Fruit fly (Drosophila melanogaster) whole organism, embryonic: ENCODE data around the gene Mco1.
A peak's percentile ranks its signal among the peaks of the same experiment; 100 is the strongest.

Experiments used
- Bgb ChIP-seq: fragments of 200-800 bp; sonication (Bioruptor generic); IDR thresholded peaks from 2 replicates; pipeline ENCODE4 v1.3.6; 2022; ENCODE audit warnings: missing biosample characterization, missing genetic modification characterization; ENCODE audit not compliant: partially characterized antibody
- CG10979 ChIP-seq: fragments of 200-800 bp; sonication (Bioruptor generic); optimal IDR thresholded peaks from 2 replicates; lab custom pipeline; 2018; ENCODE audit warnings: missing biosample characterization, mild to moderate bottlenecking, missing genetic modification characterization, moderate library complexity
- CG11085 ChIP-seq: fragments of 200-800 bp; sonication (Bioruptor generic); IDR thresholded peaks from 2 replicates; pipeline ENCODE4 v1.3.6; 2022; ENCODE audit warnings: missing biosample characterization, missing genetic modification characterization
- CG11093 ChIP-seq: fragments of 200-800 bp; sonication (Bioruptor generic); IDR thresholded peaks from 3 replicates; pipeline ENCODE4 v1.3.6; 2022; ENCODE audit warnings: missing biosample characterization, missing genetic modification characterization
- CG12744 ChIP-seq: fragments of 200-800 bp; sonication (Bioruptor generic); optimal IDR thresholded peaks from 2 replicates; lab custom pipeline; 2016; ENCODE audit warnings: missing biosample characterization, missing genetic modification characterization
- CG12942 ChIP-seq: fragments of 200-800 bp; sonication (Bioruptor generic); optimal IDR thresholded peaks from 3 replicates; lab custom pipeline; 2016; ENCODE audit warnings: missing biosample characterization, missing genetic modification characterization
- CG15073 ChIP-seq: fragments of 200-800 bp; sonication (Bioruptor generic); optimal IDR thresholded peaks from 2 replicates; lab custom pipeline; 2016; ENCODE audit warnings: missing biosample characterization, missing genetic modification characterization
- CG15696 ChIP-seq: fragments of 200-800 bp; sonication (Bioruptor generic); optimal IDR thresholded peaks from 2 replicates; lab custom pipeline; 2019; ENCODE audit warnings: missing biosample characterization, mild to moderate bottlenecking, missing genetic modification characterization, moderate library complexity
- CG17359 ChIP-seq: fragments of 200-800 bp; sonication (Bioruptor generic); optimal IDR thresholded peaks from 3 replicates; lab custom pipeline; 2018; ENCODE audit warnings: missing biosample characterization, mild to moderate bottlenecking, missing genetic modification characterization, moderate library complexity
- CG18764 ChIP-seq: fragments of 200-800 bp; sonication (Bioruptor generic); optimal IDR thresholded peaks from 3 replicates; lab custom pipeline; 2016; ENCODE audit warnings: missing biosample characterization, missing genetic modification characterization
- CG2120 ChIP-seq: fragments of 200-800 bp; sonication (Bioruptor generic); optimal IDR thresholded peaks from 3 replicates; lab custom pipeline; 2016; ENCODE audit warnings: missing biosample characterization, missing genetic modification characterization
- CG30431 ChIP-seq: fragments of 200-800 bp; sonication (Bioruptor generic); optimal IDR thresholded peaks from 2 replicates; lab custom pipeline; 2017; ENCODE audit warnings: missing biosample characterization, missing genetic modification characterization
- CG4730 ChIP-seq: fragments of 200-800 bp; sonication (Bioruptor generic); IDR thresholded peaks from 2 replicates; pipeline ENCODE4 v1.3.6; 2022; ENCODE audit warnings: missing biosample characterization, missing genetic modification characterization
- CG5180 ChIP-seq: fragments of 200-800 bp; sonication (Bioruptor generic); optimal IDR thresholded peaks from 3 replicates; lab custom pipeline; 2017; ENCODE audit warnings: missing biosample characterization, missing genetic modification characterization, mild to moderate bottlenecking, moderate library complexity, missing genetic modification reagents
- CG7556 ChIP-seq: fragments of 200-800 bp; sonication (Bioruptor generic); optimal IDR thresholded peaks from 2 replicates; lab custom pipeline; 2017; ENCODE audit warnings: missing biosample characterization, mild to moderate bottlenecking, missing genetic modification characterization
- CG7839 ChIP-seq: fragments of 200-800 bp; sonication (Bioruptor generic); optimal IDR thresholded peaks from 3 replicates; lab custom pipeline; 2018; ENCODE audit warnings: missing biosample characterization, mild to moderate bottlenecking, missing genetic modification characterization, moderate library complexity
- CG7963 ChIP-seq: fragments of 200-800 bp; sonication (Bioruptor generic); IDR thresholded peaks from 3 replicates; pipeline ENCODE4 v1.3.6; 2022; ENCODE audit warnings: missing biosample characterization, missing genetic modification characterization; ENCODE audit not compliant: partially characterized antibody
- D19B ChIP-seq: fragments of 200-800 bp; sonication (Bioruptor generic); optimal IDR thresholded peaks from 2 replicates; lab custom pipeline; 2017; ENCODE audit warnings: missing biosample characterization, mild to moderate bottlenecking, missing genetic modification characterization
- Eip74EF ChIP-seq, 2 experiments: fragments of 200-800 bp in 1 of 2; fragments of >200 bp in 1 of 2; sonication (Bioruptor generic) in 1 of 2; optimal IDR thresholded peaks; 2 replicates each; lab custom pipeline; 2017 to 2019; ENCODE audit warnings: missing biosample characterization in 2 of 2, missing genetic modification characterization in 2 of 2, mild to moderate bottlenecking in 1 of 2, moderate library complexity in 1 of 2
- Ets97D ChIP-seq: fragments of 200-800 bp; sonication (Bioruptor generic); optimal IDR thresholded peaks from 3 replicates; lab custom pipeline; 2016; ENCODE audit warnings: missing biosample characterization, missing genetic modification characterization
- Hmx ChIP-seq: fragments of 200-800 bp; sonication (Bioruptor generic); optimal IDR thresholded peaks from 2 replicates; lab custom pipeline; 2016; ENCODE audit warnings: missing biosample characterization, missing genetic modification characterization
- Med ChIP-seq: fragments of 200-800 bp; sonication (Bioruptor generic); peaks from one replicate; lab custom pipeline; 2016; ENCODE audit warnings: missing biosample characterization, missing genetic modification characterization, mild to moderate bottlenecking, inconsistent platforms, moderate library complexity
- Mes4 ChIP-seq: fragments of 200-800 bp; sonication (Bioruptor generic); optimal IDR thresholded peaks from 2 replicates; lab custom pipeline; 2016; ENCODE audit warnings: missing biosample characterization, missing genetic modification characterization
- Taf1 ChIP-seq: fragments of 200-800 bp; sonication (Bioruptor generic); IDR thresholded peaks from 2 replicates; pipeline ENCODE4 v1.3.6; 2022; ENCODE audit warnings: missing biosample characterization, missing genetic modification characterization
- Xbp1 ChIP-seq: fragments of 200-800 bp; sonication (Bioruptor generic); optimal IDR thresholded peaks from 3 replicates; lab custom pipeline; 2016; ENCODE audit warnings: missing biosample characterization, mild to moderate bottlenecking, missing genetic modification characterization
- ara ChIP-seq: fragments of 200-800 bp; sonication (Bioruptor generic); IDR thresholded peaks from 2 replicates; pipeline ENCODE4 v1.3.6; 2022; ENCODE audit warnings: missing biosample characterization, missing genetic modification characterization
- bab2 ChIP-seq: fragments of 200-800 bp; sonication (Bioruptor generic); optimal IDR thresholded peaks from 2 replicates; lab custom pipeline; 2016; ENCODE audit warnings: missing biosample characterization, missing genetic modification characterization
- cato ChIP-seq: fragments of 200-800 bp; sonication (Bioruptor generic); optimal IDR thresholded peaks from 2 replicates; lab custom pipeline; 2016; ENCODE audit warnings: missing biosample characterization, missing genetic modification characterization, borderline replicate concordance
- chn ChIP-seq: fragments of 200-800 bp; sonication (Bioruptor generic); optimal IDR thresholded peaks from 2 replicates; lab custom pipeline; 2016; ENCODE audit warnings: missing biosample characterization, missing genetic modification characterization
- crp ChIP-seq, 2 experiments: fragments of 200-800 bp; sonication (Bioruptor generic); optimal IDR thresholded peaks; 2 replicates in 1 of 2; 3 replicates in 1 of 2; lab custom pipeline; 2017; ENCODE audit warnings: missing biosample characterization in 2 of 2, missing genetic modification characterization in 2 of 2, mild to moderate bottlenecking in 1 of 2, moderate library complexity in 1 of 2
- dmrt11E ChIP-seq: fragments of 200-800 bp; sonication (Bioruptor generic); optimal IDR thresholded peaks from 3 replicates; lab custom pipeline; 2018; ENCODE audit warnings: missing biosample characterization, mild to moderate bottlenecking, missing genetic modification characterization, moderate library complexity
- dpn ChIP-seq, 2 experiments: fragments of 200-800 bp; sonication (Bioruptor generic); optimal IDR thresholded peaks; 3 replicates each; lab custom pipeline; 2016; ENCODE audit warnings: missing biosample characterization in 2 of 2, missing genetic modification characterization in 2 of 2
- emc ChIP-seq: fragments of 200-800 bp; sonication (Bioruptor generic); optimal IDR thresholded peaks from 2 replicates; lab custom pipeline; 2016; ENCODE audit warnings: missing biosample characterization, missing genetic modification characterization
- eve ChIP-seq, 2 experiments: fragments of >200 bp; optimal IDR thresholded peaks; 2 replicates each; lab custom pipeline; 2017; ENCODE audit warnings: missing biosample characterization in 2 of 2, missing genetic modification characterization in 2 of 2
- fru ChIP-seq: fragments of >200 bp; optimal IDR thresholded peaks from 2 replicates; lab custom pipeline; 2017
- fu2 ChIP-seq: fragments of 200-800 bp; sonication (Bioruptor generic); optimal IDR thresholded peaks from 2 replicates; lab custom pipeline; 2016; ENCODE audit warnings: missing biosample characterization, missing genetic modification characterization
- gsb ChIP-seq: fragments of 200-800 bp; sonication (Bioruptor generic); IDR thresholded peaks from 2 replicates; pipeline ENCODE4 v1.3.6; 2022; ENCODE audit warnings: missing biosample characterization, missing genetic modification characterization
- lab ChIP-seq: fragments of 200-800 bp; sonication (Bioruptor generic); optimal IDR thresholded peaks from 3 replicates; lab custom pipeline; 2017; ENCODE audit warnings: missing biosample characterization, missing genetic modification characterization, mild to moderate bottlenecking, moderate library complexity, missing genetic modification reagents
- lbe ChIP-seq: fragments of 200-800 bp; sonication (Bioruptor generic); optimal IDR thresholded peaks from 2 replicates; lab custom pipeline; 2016; ENCODE audit warnings: missing biosample characterization, mild to moderate bottlenecking, missing genetic modification characterization
- luna ChIP-seq: fragments of 200-800 bp; sonication (Bioruptor generic); optimal IDR thresholded peaks from 2 replicates; lab custom pipeline; 2016; ENCODE audit warnings: missing biosample characterization, missing genetic modification characterization
- mam ChIP-seq: fragments of 200-800 bp; sonication (Bioruptor generic); optimal IDR thresholded peaks from 3 replicates; lab custom pipeline; 2016; ENCODE audit warnings: missing biosample characterization, missing genetic modification characterization
- nmo ChIP-seq: fragments of 200-800 bp; sonication (Bioruptor generic); optimal IDR thresholded peaks from 2 replicates; lab custom pipeline; 2018; ENCODE audit warnings: missing biosample characterization, mild to moderate bottlenecking, missing genetic modification characterization, moderate library complexity
- oc ChIP-seq: fragments of 200-800 bp; sonication (Bioruptor generic); optimal IDR thresholded peaks from 2 replicates; lab custom pipeline; 2018; ENCODE audit warnings: missing biosample characterization, mild to moderate bottlenecking, missing genetic modification characterization, moderate library complexity
- pan ChIP-seq, 4 experiments: fragments of >200 bp in 3 of 4; fragments of 200-800 bp in 1 of 4; sonication (Bioruptor generic) in 1 of 4; optimal IDR thresholded peaks in 3 of 4; IDR thresholded peaks in 1 of 4; 2 replicates each; pipeline versions ENCODE4 v1.3.6 to Lab custom; 2017 to 2022; ENCODE audit warnings: missing biosample characterization in 2 of 4, missing genetic modification characterization in 2 of 4, mixed read lengths in 1 of 4
- pros ChIP-seq: fragments of 200-800 bp; sonication (Bioruptor generic); optimal IDR thresholded peaks from 3 replicates; lab custom pipeline; 2019; ENCODE audit warnings: missing biosample characterization, mild to moderate bottlenecking, missing genetic modification characterization, moderate library complexity
- sens ChIP-seq: fragments of 200-800 bp; sonication (Bioruptor generic); peaks from one replicate; lab custom pipeline; 2016; ENCODE audit warnings: missing biosample characterization, missing genetic modification characterization
- tio ChIP-seq: fragments of 200-800 bp; sonication (Bioruptor generic); optimal IDR thresholded peaks from 2 replicates; lab custom pipeline; 2017; ENCODE audit warnings: missing biosample characterization, missing genetic modification characterization, inconsistent platforms
- tna ChIP-seq: fragments of 200-800 bp; sonication (Bioruptor generic); IDR thresholded peaks from 2 replicates; pipeline ENCODE4 v1.3.6; 2022; ENCODE audit warnings: missing biosample characterization, missing genetic modification characterization; ENCODE audit not compliant: partially characterized antibody
- toy ChIP-seq: fragments of 200-800 bp; sonication (Bioruptor generic); IDR thresholded peaks from 2 replicates; pipeline ENCODE4 v1.3.6; 2022; ENCODE audit warnings: missing biosample characterization, missing genetic modification characterization

Mco1 gene

DNA sequence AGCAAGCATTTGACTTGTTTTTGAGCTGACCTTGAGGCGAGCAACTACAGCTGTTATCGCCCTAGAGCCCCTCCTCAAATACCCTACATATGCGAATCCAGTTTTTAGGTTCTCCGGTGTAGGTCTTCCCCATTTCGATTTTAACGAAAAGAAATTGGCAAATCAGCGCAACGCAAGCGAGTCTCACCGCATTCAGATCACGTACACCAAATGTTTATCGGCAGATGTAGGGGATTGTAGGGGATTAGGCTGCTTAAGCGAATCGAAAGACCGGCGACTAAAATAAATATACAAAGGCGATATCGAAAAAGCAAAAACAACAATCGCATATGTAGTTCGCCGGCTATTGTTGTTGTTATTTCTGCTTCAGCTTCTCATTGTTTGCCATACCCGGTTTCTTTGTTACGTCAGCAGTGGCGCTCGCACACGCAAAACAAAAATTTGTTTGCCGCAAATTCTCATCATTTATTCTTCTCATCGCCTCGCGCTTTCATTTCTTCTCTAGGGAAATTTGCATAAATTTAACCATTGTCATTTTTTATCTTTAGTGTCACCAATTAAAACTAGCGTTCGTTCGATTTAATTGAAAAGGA, 28.3 kb upstream of the Mco1 start (continued):
- TF ChIP-seq bab2 (GFP tag; lab: Kevin White, UChicago) (peak; percentile 61), Eip74EF (GFP tag; optimal IDR thresholded peaks at IDR 0.05; lab: Kevin White, UChicago) (no peak), Xbp1 (GFP tag; lab: Kevin White, UChicago) (peak; percentile 72), emc (GFP tag; lab: Kevin White, UChicago) (peak; percentile 85), oc (peak; percentile 23), dmrt11E (tag; lab: Kevin White, UChicago) (peak; percentile 22), toy (GFP tag; lab: Robert Waterston, UW) (0 out of 2 replicates have a peak, but pooled peaks have one; percentile 35), CG7839 (peak; percentile 81), Hmx (GFP tag; lab: Kevin White, UChicago) (peak; percentile 44), CG15073 (GFP tag; lab: Kevin White, UChicago) (no peak), CG10979 (tag; lab: Kevin White, UChicago) (no peak), CG17359 (peak; percentile 43), pan (optimal IDR thresholded peaks at IDR 0.05; lab: Kevin White, UChicago) (no peak), pan (GFP tag; optimal IDR thresholded peaks at IDR 0.05 in 1 of 2, IDR thresholded peaks at IDR 0.05 in 1 of 2) (peak in 1 of 2 experiments; percentile 81), CG12942 (GFP tag; lab: Kevin White, UChicago) (peak; percentile 59), fu2 (GFP tag; lab: Kevin White, UChicago) (peak; percentile 84), Mes4 (peak; percentile 45), CG11093 (GFP tag; lab: Robert Waterston, UW) (no peak), CG2120 (peak; percentile 94), chn (peak; percentile 58), dpn (GFP tag; optimal IDR thresholded peaks at IDR 0.05; lab: Kevin White, UChicago) (peak; percentile 76 to 81), fru (lab: Kevin White, UChicago) (no peak), Taf1 (GFP tag; lab: Robert Waterston, UW) (peak; percentile 38; the same call in 1 of the 2 replicates), CG7963 (GFP tag; lab: Robert Waterston, UW) (no peak), CG11085 (GFP tag; lab: Robert Waterston, UW) (peak; percentile 49), cato (GFP tag; lab: Kevin White, UChicago) (no peak), CG30431 (peak; percentile 48), lab (GFP tag; lab: Kevin White, UChicago) (peak; percentile 85), gsb (GFP tag; lab: Robert Waterston, UW) (peak; percentile 69), mam (GFP tag; lab: Kevin White, UChicago) (peak; percentile 88), CG4730 (peak; percentile 26; the same call in 1 of the 2 replicates), D19B (GFP tag; lab: Kevin White, UChicago) (peak; percentile 75), CG12744 (GFP tag; lab: Kevin White, UChicago) (peak; percentile 38), lbe (GFP tag; lab: Kevin White, UChicago) (peak; percentile 63), pros (GFP tag; lab: Kevin White, UChicago) (no peak), tna (no peak), crp (GFP tag; optimal IDR thresholded peaks at IDR 0.05; lab: Kevin White, UChicago) (peak in 1 of 2 experiments; percentile 14), eve (GFP tag; optimal IDR thresholded peaks at IDR 0.05; lab: Kevin White, UChicago) (peak in 1 of 2 experiments; percentile 31), CG7556 (GFP tag; lab: Kevin White, UChicago) (peak; percentile 37), ara (GFP tag; lab: Robert Waterston, UW) (0 out of 2 replicates have a peak, but pooled peaks have one; percentile 16), Ets97D (peak; percentile 27), CG18764 (GFP tag; lab: Kevin White, UChicago) (peak; percentile 14), CG5180 (GFP tag; lab: Kevin White, UChicago) (no peak), CG15696 (tag; lab: Kevin White, UChicago) (peak; percentile 14), sens (GFP tag; lab: Kevin White, UChicago) (peak; percentile 87), nmo (GFP tag; lab: Kevin White, UChicago) (peak; percentile 49), Med (GFP tag; lab: Kevin White, UChicago) (peak; percentile 98), tio (GFP tag; lab: Kevin White, UChicago) (no peak), luna (GFP tag; lab: Kevin White, UChicago) (peak; percentile 46), Bgb (GFP tag; lab: Robert Waterston, UW) (no peak)
